Fruit fly (Drosophila melanogaster): ENCODE data around the gene CG13116.

The CG13116 gene

DNA sequence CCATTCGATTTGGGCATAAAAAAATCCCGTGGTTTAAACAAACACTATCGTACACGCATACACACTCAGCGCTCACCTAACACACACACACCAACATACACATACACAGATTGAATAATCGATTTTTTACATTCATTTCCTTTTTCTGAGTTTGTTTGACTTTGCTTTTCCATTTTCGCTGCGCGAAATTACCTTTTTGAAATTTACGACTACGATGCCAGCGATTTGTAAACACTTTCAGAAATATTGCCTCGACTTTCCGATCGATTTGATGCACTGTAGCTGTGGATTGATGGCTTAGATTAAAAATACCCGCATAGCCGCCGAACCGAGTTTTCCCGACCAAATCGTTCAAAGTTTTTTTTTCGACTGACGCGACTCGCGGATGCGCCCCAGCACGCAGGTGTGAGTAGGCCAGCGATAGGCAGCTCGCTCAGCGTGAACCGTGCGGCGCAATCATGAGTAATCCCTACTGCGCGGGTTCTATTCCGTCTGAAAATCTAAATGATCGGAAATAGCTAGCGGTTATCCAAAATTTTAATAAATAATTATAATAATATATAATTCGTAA, 30.7 kb upstream of the CG13116 start, which contains the start of gene Pka-C1 (continued):
- TF ChIP-seq Bgb (GFP tag; IDR thresholded peaks at IDR 0.05; ENCODE audit: partially characterized antibody) (peak; percentile 68), H15 (GFP tag; IDR thresholded peaks at IDR 0.05) (peak; percentile 49; the same call in 1 of the 3 replicates), salm (tag; optimal IDR thresholded peaks at IDR 0.05) (no peak), Rfx (GFP tag; IDR thresholded peaks at IDR 0.05) (peak; percentile 72), CG3847 (GFP tag; IDR thresholded peaks at IDR 0.05) (peak; percentile 72), CG33213 (GFP tag; optimal IDR thresholded peaks at IDR 0.05) (peak; percentile 6), CG18599 (GFP tag; optimal IDR thresholded peaks at IDR 0.05) (peak; percentile 47), ftz-f1 (GFP tag; optimal IDR thresholded peaks at IDR 0.05) (peak; percentile 14), mirr (GFP tag; optimal IDR thresholded peaks at IDR 0.05) (peak; percentile 7), CG3995 (GFP tag; optimal IDR thresholded peaks at IDR 0.05) (no peak), CG16815 (GFP tag; optimal IDR thresholded peaks at IDR 0.05) (no peak), Xbp1 (GFP tag; optimal IDR thresholded peaks at IDR 0.05) (no peak), CG6765 (GFP tag; optimal IDR thresholded peaks at IDR 0.05) (peak; percentile 36), Sry-δ (GFP tag; optimal IDR thresholded peaks at IDR 0.05) (peak; percentile 51), CHES-1-like (GFP tag; optimal IDR thresholded peaks at IDR 0.05) (peak; percentile 18), TFAM (GFP tag; optimal IDR thresholded peaks at IDR 0.05) (no peak), en (GFP tag; optimal IDR thresholded peaks at IDR 0.05) (no peak), CG12155 (GFP tag; optimal IDR thresholded peaks at IDR 0.05) (no peak), al (GFP tag; IDR thresholded peaks at IDR 0.05) (no peak), ranshi (GFP tag; IDR thresholded peaks at IDR 0.05) (peak; percentile 57; the same call in 1 of the 2 replicates), schlank (tag; optimal IDR thresholded peaks at IDR 0.05) (no peak), wdn (GFP tag; IDR thresholded peaks at IDR 0.05) (peak; percentile 50), CG4282 (GFP tag; optimal IDR thresholded peaks at IDR 0.05) (peak; percentile 64), az2 (GFP tag; optimal IDR thresholded peaks at IDR 0.05) (peak; percentile 11), HmgD (GFP tag; optimal IDR thresholded peaks at IDR 0.05) (peak; percentile 74), slbo (GFP tag; IDR thresholded peaks at IDR 0.05) (peak; percentile 54), Optix (GFP tag; IDR thresholded peaks at IDR 0.05) (peak; percentile 18; the same call in 1 of the 3 replicates), pb (GFP tag; optimal IDR thresholded peaks at IDR 0.05) (peak; percentile 16), Hr3 (GFP tag; optimal IDR thresholded peaks at IDR 0.05) (peak; percentile 7), amos (GFP tag; IDR thresholded peaks at IDR 0.05; ENCODE audit: partially characterized antibody) (peak; percentile 59; the same call in 1 of the 2 replicates), dysf (GFP tag; IDR thresholded peaks at IDR 0.05) (0 out of 3 replicates have a peak, but pooled peaks have one; percentile 49), Eip74EF (GFP tag; optimal IDR thresholded peaks at IDR 0.05) (no peak), CG6175 (GFP tag; IDR thresholded peaks at IDR 0.05) (peak; percentile 54; the same call in 1 of the 3 replicates), CG13296 (GFP tag; optimal IDR thresholded peaks at IDR 0.05) (peak; percentile 70), sqz (GFP tag; optimal IDR thresholded peaks at IDR 0.05) (peak; percentile 96), Ssrp (tag; optimal IDR thresholded peaks at IDR 0.05) (peak; percentile 36), CG15601 (tag; optimal IDR thresholded peaks at IDR 0.05) (peak; percentile 19), MESR4 (GFP tag; optimal IDR thresholded peaks at IDR 0.05) (peak; percentile 73), CG2202 (tag; optimal IDR thresholded peaks at IDR 0.05) (peak; percentile 7), CG30020 (tag; optimal IDR thresholded peaks at IDR 0.05) (peak; percentile 59), CoRest (tag; optimal IDR thresholded peaks at IDR 0.05) (peak; percentile 58), CG17359 (tag; optimal IDR thresholded peaks at IDR 0.05) (peak; percentile 11), ato (GFP tag; IDR thresholded peaks at IDR 0.05; ENCODE audit: partially characterized antibody) (peak; percentile 45), CG7786 (GFP tag; optimal IDR thresholded peaks at IDR 0.05) (no peak), croc (GFP tag; conservative IDR thresholded peaks at IDR 0.05) (no peak; the same call in 2 of the 3 replicates), Ptx1 (GFP tag; IDR thresholded peaks at IDR 0.05) (peak; percentile 38), gem (tag; optimal IDR thresholded peaks at IDR 0.05) (peak; percentile 25), Dip3 (GFP tag; optimal IDR thresholded peaks at IDR 0.05) (no peak), CG15269 (tag; optimal IDR thresholded peaks at IDR 0.05) (peak; percentile 10), CG11696 (GFP tag; IDR thresholded peaks at IDR 0.05) (no peak)
